Fruit fly (Drosophila melanogaster): ENCODE results near the gene B-H1.

- no peak for TF ChIP-seq h (optimal IDR thresholded peaks at IDR 0.05)
- TF ChIP-seq Sin3A (optimal IDR thresholded peaks at IDR 0.05), result no peak
- TF ChIP-seq insv (optimal IDR thresholded peaks at IDR 0.05), result no peak
Observed at dm6 chrX:17452443-17452842, 55.2 kb downstream of the B-H1 start, which contains the start of gene CG8568.

All from Kc167 (cell line).